Fruit fly (Drosophila melanogaster): ENCODE results near the gene CG17264.

Gene CG17264

DNA sequence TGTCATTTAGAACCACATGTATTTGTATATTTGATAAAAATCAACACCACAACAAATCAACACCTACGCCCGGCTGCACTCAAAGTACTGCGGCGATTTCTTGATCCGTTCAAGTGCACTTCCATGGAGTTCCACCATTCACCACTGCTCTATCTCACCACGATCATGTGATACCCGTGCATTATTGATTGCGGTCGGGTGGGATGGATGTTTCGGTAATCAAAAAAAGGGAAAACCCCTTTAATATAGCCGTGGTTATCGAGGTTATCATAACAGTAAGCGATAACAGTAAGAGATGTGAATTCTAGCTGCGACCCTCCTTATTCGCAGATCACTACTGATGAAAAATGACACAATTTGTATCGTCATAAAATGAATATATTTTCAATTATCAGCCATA is at the start of gene CG17264, which contains the start of gene CG17224:
Gene CG17264, plus strand, starts transcription at position 297 of the 400 bp plus-strand sequence.
Gene CG17224, minus strand, starts transcription at position 97 of the 400 bp plus-strand sequence.
- TF ChIP-seq CG8478 (optimal IDR thresholded peaks at IDR 0.05): no peak
- no peak for TF ChIP-seq CTCF (optimal IDR thresholded peaks at IDR 0.05)

DNA sequence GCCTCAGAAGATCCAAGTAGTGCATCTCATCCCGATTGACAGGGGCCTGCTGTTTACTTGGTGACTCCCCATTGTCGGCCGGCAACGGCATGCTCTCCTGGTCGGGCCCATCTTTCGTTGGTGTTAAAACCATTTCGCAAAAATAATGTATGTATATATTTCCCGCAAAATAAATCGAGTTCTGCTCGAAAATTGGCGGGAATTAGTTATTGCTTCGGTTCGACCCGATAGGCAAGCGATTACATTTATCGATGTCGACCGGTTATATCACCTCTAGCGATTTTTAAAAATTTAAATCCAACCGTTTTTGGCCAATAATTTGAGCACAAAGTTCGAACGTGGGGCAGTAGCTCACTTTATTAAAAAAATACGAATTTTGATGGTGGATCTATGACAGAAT is 48.9 kb upstream of the CG17264 start, which contains the start of gene Ts:
Gene Ts, minus strand, starts transcription at position 201 of the 400 bp plus-strand sequence.
- TF ChIP-seq CTCF (optimal IDR thresholded peaks at IDR 0.05): no peak
- no peak for TF ChIP-seq CG8478 (optimal IDR thresholded peaks at IDR 0.05)

DNA sequence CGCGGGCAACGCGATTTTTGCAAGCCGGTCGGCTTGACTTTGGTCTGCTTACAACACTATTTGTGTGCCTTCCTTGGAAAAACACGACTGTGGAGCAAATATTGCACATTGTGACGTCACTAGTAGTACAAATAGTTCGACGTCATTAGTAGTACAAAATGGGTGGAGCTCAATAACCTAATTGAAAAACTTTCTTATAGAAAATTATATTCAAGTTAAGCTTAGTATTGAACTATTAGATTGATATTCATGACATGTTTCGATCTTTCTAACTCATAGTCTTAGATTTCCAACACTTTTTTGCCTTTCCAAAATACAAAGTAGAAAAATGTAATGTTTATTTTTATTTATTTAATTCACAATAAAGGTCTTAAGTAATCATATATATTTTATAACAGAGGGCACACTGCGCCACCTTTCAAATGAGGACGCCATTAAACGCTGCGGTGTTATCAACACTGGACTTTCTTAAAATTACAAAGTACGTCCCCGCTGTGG is 45.8 kb upstream of the CG17264 start, which contains the start of the genes Rrp1 and gammaTub23C:
Gene Rrp1, minus strand, starts transcription at position 70 of the 498 bp plus-strand sequence.
Gene gammaTub23C, plus strand, starts transcription at position 453 of the 498 bp plus-strand sequence.
- TF ChIP-seq CTCF (optimal IDR thresholded peaks at IDR 0.05) (no peak), CG8478 (optimal IDR thresholded peaks at IDR 0.05) (no peak)

DNA sequence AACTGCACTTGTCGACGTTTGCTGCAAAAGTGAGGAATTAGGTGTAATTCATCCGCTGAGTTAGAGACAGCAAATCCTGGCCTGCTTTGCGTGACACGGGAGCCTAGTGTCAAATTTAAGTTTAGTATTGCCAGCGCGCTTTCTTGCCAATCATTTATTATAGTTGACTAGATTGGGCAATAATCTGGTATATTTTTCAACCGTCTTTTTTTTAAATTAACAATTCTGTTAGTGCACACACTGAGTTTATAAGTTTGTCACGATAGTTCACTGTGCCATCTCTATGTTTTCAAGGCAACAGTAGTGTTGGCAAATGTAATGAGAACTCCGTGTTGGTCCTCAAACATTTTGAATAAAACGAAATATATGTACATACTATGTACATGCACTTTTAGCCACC is 41.5 kb upstream of the CG17264 start, which contains the start of the genes CG9641 and CG3165:
Gene CG9641, minus strand, starts transcription at position 34 of the 400 bp plus-strand sequence.
Gene CG3165, plus strand, starts transcription at position 294 of the 400 bp plus-strand sequence.
- TF ChIP-seq CG8478 (optimal IDR thresholded peaks at IDR 0.05): no peak
- no peak for TF ChIP-seq CTCF (optimal IDR thresholded peaks at IDR 0.05)

DNA sequence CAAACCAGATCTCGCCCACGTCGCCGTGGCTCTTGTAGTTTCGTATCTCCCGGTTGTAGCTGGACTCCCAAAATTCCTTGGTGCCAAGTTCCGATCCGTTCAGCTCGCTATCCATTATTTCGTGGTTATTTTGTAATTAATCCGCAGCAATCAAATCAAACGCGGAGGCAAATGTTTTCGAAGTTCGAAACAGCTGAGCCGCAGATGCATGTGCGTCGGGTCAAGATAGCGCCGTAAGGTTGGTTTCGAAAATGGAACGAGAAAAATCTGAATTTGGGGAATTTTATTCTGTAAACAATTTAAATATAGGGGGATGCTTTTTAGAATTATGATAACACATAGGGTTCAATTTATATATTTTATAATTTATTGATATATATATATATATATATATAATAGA is 39.2 kb upstream of the CG17264 start, which contains the start of gene CG9643:
Gene CG9643, minus strand, starts transcription at position 198 of the 400 bp plus-strand sequence.
- TF ChIP-seq CG8478 (optimal IDR thresholded peaks at IDR 0.05): no peak
- no peak for TF ChIP-seq CTCF (optimal IDR thresholded peaks at IDR 0.05)

DNA sequence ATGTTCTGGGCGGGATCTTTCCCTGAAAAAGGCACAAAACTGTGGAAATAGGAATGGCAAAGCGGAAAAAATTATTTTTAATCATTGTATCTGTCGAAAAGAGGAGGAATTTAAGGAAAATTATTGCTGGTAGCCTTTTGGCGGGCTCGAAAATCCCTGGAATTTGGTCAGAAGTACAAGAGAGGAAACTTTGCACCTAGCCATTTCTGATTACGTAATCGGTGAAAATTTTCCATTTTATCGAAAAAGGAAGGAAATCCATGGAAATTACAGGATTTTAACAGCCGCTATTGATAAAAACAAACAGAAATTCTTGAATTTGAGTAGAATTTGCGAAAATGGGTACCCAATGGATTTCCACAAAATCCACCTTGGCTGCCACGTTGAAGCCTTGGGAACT is 31.5 kb upstream of the CG17264 start:
- TF ChIP-seq CTCF (optimal IDR thresholded peaks at IDR 0.05): no peak
- TF ChIP-seq CG8478 (optimal IDR thresholded peaks at IDR 0.05): no peak

DNA sequence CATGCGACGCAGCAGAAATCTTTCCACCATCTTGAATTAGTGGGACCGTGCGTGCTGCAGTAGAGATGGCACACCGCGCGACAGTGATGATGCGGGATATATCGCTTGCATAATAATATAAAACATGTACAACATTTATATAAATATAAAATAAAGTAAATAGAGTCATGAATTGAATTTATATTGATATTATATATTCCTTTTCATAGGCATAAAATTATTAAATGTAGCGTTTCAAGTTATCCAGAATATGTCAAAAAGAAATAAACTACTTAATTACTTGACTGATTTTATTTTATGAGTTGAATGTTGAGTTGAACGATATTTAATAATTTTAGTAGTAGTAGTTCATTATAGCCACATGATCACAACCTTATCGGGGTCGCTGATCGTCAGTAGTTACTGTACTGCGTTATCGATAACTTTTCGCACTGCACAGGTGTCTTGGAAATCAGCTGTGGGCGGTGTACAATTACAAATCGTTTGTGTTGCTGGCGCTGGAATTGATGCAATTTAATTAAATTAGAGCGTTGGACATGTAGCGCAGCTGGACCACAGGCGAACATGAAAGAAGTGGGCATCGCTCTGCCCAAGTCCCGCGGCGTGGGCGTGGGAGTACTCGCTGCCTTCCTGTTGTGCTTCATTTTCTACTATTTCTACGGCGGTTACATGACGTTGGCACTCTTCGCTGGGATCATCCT is 30.5 kb upstream of the CG17264 start, which contains the start of the genes Chd1 and Bem46:
Gene Chd1, minus strand, starts transcription at position 43 of the 701 bp plus-strand sequence.
Gene Bem46, plus strand, starts transcription at position 436 of the 701 bp plus-strand sequence.
- TF ChIP-seq CG8478 (optimal IDR thresholded peaks at IDR 0.05) (no peak), CTCF (optimal IDR thresholded peaks at IDR 0.05) (peak in 1 of 2 experiments; percentile 17)

DNA sequence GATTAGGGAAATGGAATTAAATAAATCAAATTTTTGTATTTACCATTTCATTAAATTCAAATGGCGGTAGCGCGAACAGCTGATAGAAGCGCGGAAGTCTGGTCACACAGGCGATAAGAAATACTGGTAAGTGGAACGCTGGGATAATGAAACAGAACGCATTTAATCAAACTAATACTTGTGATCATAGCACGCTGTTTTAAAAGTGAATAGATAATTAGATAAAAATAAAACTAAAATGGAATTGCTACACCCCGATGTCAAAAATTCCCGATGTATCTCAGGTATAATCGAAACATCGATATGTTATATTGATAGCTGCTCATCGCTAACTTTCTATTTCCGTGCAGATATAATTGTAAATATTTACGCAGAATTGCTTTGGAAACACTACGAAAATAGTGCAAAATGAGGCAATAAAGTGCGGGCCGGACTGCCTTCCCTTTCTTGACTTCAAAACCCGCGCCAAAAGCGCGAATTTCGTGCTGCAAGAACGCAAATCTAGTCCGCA is 25.6 kb upstream of the CG17264 start, which contains the start of the genes okr and CG3558:
Gene okr, minus strand, starts transcription at position 96 of the 511 bp plus-strand sequence.
Gene CG3558, plus strand, starts transcription at position 207 of the 511 bp plus-strand sequence.
- TF ChIP-seq CG8478 (optimal IDR thresholded peaks at IDR 0.05): no peak
- TF ChIP-seq CTCF (optimal IDR thresholded peaks at IDR 0.05): peak in 1 of 2 experiments; percentile 2

DNA sequence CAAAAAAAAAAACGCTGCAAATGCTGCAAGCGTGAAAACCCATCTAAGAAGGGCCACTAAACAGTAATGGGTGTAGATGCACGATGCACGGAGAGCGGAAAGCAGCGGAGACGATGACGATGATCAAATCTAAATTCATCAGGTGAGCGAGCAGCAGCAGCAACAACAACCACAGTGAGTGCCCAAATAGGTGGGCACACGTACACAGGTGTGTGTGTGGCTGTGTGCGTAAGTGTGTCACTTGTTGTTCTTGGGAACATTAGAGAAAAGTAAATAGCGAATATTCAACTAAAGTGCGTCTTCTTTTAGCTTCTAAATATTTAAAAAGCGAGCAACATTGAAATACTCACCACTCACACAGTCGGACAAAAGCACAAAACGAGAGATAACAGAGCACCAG is 25.1 kb upstream of the CG17264 start:
- TF ChIP-seq CG8478 (optimal IDR thresholded peaks at IDR 0.05) (no peak), CTCF (optimal IDR thresholded peaks at IDR 0.05) (no peak)

DNA sequence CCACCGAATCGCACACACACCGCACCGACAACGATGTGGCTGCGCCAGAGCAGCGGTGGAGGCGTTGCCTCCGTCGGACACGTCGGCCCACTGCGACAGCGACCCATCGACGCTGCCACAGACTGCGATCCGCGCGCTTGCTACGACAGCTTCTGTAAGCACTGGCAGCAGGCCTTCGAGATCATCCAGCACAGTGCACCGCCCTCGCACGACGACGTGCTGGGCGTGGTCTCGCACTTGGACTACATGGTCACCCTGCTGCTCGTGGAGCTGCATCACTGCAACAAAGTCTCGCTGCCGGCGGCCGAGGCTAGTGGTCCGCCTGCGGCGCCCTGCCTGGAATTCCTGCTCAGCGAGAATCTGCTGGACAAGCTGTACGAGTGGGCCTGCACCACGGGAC is 24.6 kb upstream of the CG17264 start:
- TF ChIP-seq CG8478 (optimal IDR thresholded peaks at IDR 0.05) (no peak), CTCF (optimal IDR thresholded peaks at IDR 0.05) (no peak)

DNA sequence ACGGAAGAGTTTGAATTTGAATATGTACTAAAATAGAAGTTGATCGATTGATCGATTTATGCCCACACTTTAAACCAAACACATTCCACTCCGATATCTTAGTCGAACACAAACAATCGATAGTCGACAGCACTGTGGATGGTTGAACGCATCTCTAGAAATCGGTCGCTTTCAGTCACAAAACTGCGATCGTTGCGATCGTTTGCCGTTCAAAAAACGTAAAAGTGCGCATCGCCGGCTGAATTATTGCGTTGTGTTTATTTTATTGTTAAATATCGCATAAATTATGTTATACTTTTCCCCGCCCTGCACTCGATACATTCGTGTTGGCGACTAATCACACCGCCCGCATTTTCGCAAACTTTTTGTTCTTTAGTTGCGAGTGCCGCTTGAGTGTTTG is 19.2 kb upstream of the CG17264 start, which contains the start of gene Ccdc85:
Gene Ccdc85, plus strand, starts transcription at position 174 of the 400 bp plus-strand sequence.
- TF ChIP-seq CTCF (optimal IDR thresholded peaks at IDR 0.05) (peak; percentile 23 to 51), CG8478 (optimal IDR thresholded peaks at IDR 0.05) (no peak)

DNA sequence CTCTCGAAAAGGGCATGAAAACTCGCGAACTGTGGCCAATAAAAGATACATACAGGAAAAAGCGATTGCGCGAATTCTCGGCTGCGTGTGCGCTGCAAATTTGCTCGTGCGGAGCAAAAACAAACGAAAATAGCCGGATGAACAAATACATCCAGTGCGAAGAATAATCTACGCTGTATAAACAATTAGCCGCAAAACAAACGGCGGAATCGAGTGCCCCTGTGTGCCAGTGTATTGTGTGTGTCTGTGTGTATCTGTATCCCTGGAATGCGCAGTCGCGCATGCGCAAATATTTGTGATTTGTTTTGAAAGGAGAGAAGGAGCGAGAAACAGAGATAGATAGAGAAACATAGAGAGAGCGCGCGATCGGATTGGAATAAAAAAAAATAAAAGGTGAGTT is 18.7 kb upstream of the CG17264 start:
- TF ChIP-seq CG8478 (optimal IDR thresholded peaks at IDR 0.05): no peak
- no peak for TF ChIP-seq CTCF (optimal IDR thresholded peaks at IDR 0.05)

DNA sequence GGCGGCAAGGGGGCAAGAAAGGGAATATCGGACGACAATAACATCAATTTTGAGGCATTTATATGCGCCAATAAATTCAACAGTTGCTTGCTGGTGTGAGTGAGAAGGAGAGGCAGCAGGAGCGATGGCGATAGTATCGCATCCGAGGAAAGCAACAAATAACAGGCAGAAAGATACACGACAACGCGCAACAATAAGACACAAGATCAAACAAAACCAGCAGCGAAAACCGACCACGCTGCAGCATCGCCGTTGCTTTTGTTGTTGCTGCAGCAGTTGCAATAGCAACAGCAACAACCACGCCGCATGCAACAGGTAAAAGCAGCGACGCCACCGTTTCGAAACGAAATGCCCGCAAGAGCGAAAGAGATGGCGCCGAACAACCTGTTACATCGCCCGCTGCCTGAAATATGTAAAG is 17.8 kb upstream of the CG17264 start:
- TF ChIP-seq CG8478 (optimal IDR thresholded peaks at IDR 0.05) (no peak), CTCF (optimal IDR thresholded peaks at IDR 0.05) (no peak)

DNA sequence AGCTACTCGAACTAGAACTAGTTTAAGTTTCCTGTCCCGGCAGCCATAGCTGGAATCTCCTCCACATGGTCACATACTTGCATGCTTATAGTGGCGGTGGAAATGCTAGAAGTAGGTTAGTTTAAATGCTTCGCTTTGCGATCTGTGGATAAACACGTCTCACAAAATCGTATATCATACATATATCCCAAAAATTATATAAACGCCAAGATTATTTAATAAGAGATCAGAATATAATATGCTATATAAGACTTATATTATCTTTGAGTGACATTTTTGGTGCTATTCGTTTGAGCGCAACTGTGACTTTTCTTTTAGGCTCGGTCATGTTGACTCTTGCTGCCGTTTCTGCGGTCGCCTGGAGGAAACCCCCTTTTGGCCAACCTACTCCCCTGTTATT is 16.4 kb upstream of the CG17264 start:
- TF ChIP-seq CTCF (optimal IDR thresholded peaks at IDR 0.05) (no peak), CG8478 (optimal IDR thresholded peaks at IDR 0.05) (no peak)

DNA sequence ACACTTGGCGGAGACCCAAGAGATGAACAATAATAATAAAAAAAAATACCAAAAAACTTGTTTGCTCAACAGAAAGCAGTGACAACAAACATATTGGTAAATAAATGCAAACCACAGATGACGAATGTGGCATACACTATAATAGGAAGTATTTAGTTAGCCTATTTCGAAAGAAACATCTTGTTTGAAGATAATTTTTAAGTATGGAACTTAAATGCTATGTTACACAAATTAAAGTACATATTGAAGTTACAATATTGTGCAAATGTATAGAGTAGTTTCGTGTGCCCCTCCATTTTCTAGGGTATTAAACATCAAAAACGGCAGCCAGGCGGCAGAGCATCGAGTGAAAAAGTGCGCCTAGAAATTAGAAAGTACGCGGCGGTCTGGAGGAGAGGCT is 14.9 kb upstream of the CG17264 start:
- TF ChIP-seq CTCF (optimal IDR thresholded peaks at IDR 0.05) (no peak), CG8478 (optimal IDR thresholded peaks at IDR 0.05) (no peak)
